Fruit fly (Drosophila melanogaster): ENCODE data around the gene PPYR1.

The PPYR1 gene

dm6 chrX:15244813-15245212 lies at the start of gene PPYR1:
TSS of gene PPYR1 (minus strand) at chrX:15244913.
- no peak for TF ChIP-seq h (optimal IDR thresholded peaks at IDR 0.05)
- TF ChIP-seq ttk (optimal IDR thresholded peaks at IDR 0.05): no peak
- no peak for TF ChIP-seq insv (optimal IDR thresholded peaks at IDR 0.05)
- TF ChIP-seq Sin3A (optimal IDR thresholded peaks at IDR 0.05): no peak
- no peak for TF ChIP-seq psq (optimal IDR thresholded peaks at IDR 0.05)
- no peak for TF ChIP-seq Myc (optimal IDR thresholded peaks at IDR 0.05)

- TF ChIP-seq Myc (optimal IDR thresholded peaks at IDR 0.05): no peak
- no peak for TF ChIP-seq Sin3A (optimal IDR thresholded peaks at IDR 0.05)
- no peak for TF ChIP-seq insv (optimal IDR thresholded peaks at IDR 0.05)
- no peak for TF ChIP-seq psq (optimal IDR thresholded peaks at IDR 0.05)
- no peak for TF ChIP-seq h (optimal IDR thresholded peaks at IDR 0.05)
- TF ChIP-seq ttk (optimal IDR thresholded peaks at IDR 0.05): no peak
These were observed 48.1 kb upstream of the PPYR1 start, which contains the start of gene CG5877 for dm6 chrX:15292794-15293193. TSS of gene CG5877 (plus strand) at chrX:15293031.

- no peak for TF ChIP-seq psq (optimal IDR thresholded peaks at IDR 0.05)
- no peak for TF ChIP-seq ttk (optimal IDR thresholded peaks at IDR 0.05)
- TF ChIP-seq insv (optimal IDR thresholded peaks at IDR 0.05): no peak
- no peak for TF ChIP-seq h (optimal IDR thresholded peaks at IDR 0.05)
- TF ChIP-seq Myc (optimal IDR thresholded peaks at IDR 0.05): no peak
- no peak for TF ChIP-seq Sin3A (optimal IDR thresholded peaks at IDR 0.05)
These were observed 27.6 kb upstream of the PPYR1 start, which contains the start of gene CG9106 for dm6 chrX:15272305-15272704. TSS of gene CG9106 (minus strand) at chrX:15272405.

dm6 chrX:15259295-15259694 lies 14.6 kb upstream of the PPYR1 start:
- TF ChIP-seq h (optimal IDR thresholded peaks at IDR 0.05) (no peak), Sin3A (optimal IDR thresholded peaks at IDR 0.05) (no peak), insv (optimal IDR thresholded peaks at IDR 0.05) (no peak), ttk (optimal IDR thresholded peaks at IDR 0.05) (no peak), Myc (optimal IDR thresholded peaks at IDR 0.05) (no peak), psq (optimal IDR thresholded peaks at IDR 0.05) (no peak)

dm6 chrX:15235252-15235651 lies 9.5 kb downstream of the PPYR1 start:
- TF ChIP-seq insv (optimal IDR thresholded peaks at IDR 0.05) (no peak), h (optimal IDR thresholded peaks at IDR 0.05) (no peak), Myc (optimal IDR thresholded peaks at IDR 0.05) (no peak), ttk (optimal IDR thresholded peaks at IDR 0.05) (no peak), psq (optimal IDR thresholded peaks at IDR 0.05) (no peak), Sin3A (optimal IDR thresholded peaks at IDR 0.05) (no peak)

dm6 chrX:15229775-15230174 lies 14.9 kb downstream of the PPYR1 start, which contains the start of gene CG9101:
TSS of gene CG9101 (minus strand) at chrX:15229875.
- no peak for TF ChIP-seq Sin3A (optimal IDR thresholded peaks at IDR 0.05)
- TF ChIP-seq h (optimal IDR thresholded peaks at IDR 0.05): no peak
- no peak for TF ChIP-seq ttk (optimal IDR thresholded peaks at IDR 0.05)
- no peak for TF ChIP-seq psq (optimal IDR thresholded peaks at IDR 0.05)
- no peak for TF ChIP-seq Myc (optimal IDR thresholded peaks at IDR 0.05)
- no peak for TF ChIP-seq insv (optimal IDR thresholded peaks at IDR 0.05)

- TF ChIP-seq psq (optimal IDR thresholded peaks at IDR 0.05) (no peak), Myc (optimal IDR thresholded peaks at IDR 0.05) (no peak), Sin3A (optimal IDR thresholded peaks at IDR 0.05) (no peak), h (optimal IDR thresholded peaks at IDR 0.05) (no peak), ttk (optimal IDR thresholded peaks at IDR 0.05) (no peak), insv (optimal IDR thresholded peaks at IDR 0.05) (no peak)
These were observed 21.2 kb downstream of the PPYR1 start, which contains the start of gene CG43076 for dm6 chrX:15223482-15223881. TSS of gene CG43076 (minus strand) at chrX:15223582.

dm6 chrX:15221076-15221475 lies 23.6 kb downstream of the PPYR1 start, which contains the start of gene CG43075:
TSS of gene CG43075 (minus strand) at chrX:15221176.
- no peak for TF ChIP-seq h (optimal IDR thresholded peaks at IDR 0.05)
- TF ChIP-seq psq (optimal IDR thresholded peaks at IDR 0.05): no peak
- no peak for TF ChIP-seq ttk (optimal IDR thresholded peaks at IDR 0.05)
- no peak for TF ChIP-seq insv (optimal IDR thresholded peaks at IDR 0.05)
- no peak for TF ChIP-seq Sin3A (optimal IDR thresholded peaks at IDR 0.05)
- TF ChIP-seq Myc (optimal IDR thresholded peaks at IDR 0.05): no peak

dm6 chrX:15216048-15216447 lies 28.7 kb downstream of the PPYR1 start:
- TF ChIP-seq psq (optimal IDR thresholded peaks at IDR 0.05): no peak
- TF ChIP-seq Myc (optimal IDR thresholded peaks at IDR 0.05): no peak
- TF ChIP-seq insv (optimal IDR thresholded peaks at IDR 0.05): no peak
- TF ChIP-seq Sin3A (optimal IDR thresholded peaks at IDR 0.05): no peak
- TF ChIP-seq h (optimal IDR thresholded peaks at IDR 0.05): no peak
- TF ChIP-seq ttk (optimal IDR thresholded peaks at IDR 0.05): no peak

dm6 chrX:15210086-15210485 lies 34.6 kb downstream of the PPYR1 start, which contains the start of gene CG5662:
TSS of gene CG5662 (plus strand) at chrX:15210386.
- TF ChIP-seq ttk (optimal IDR thresholded peaks at IDR 0.05) (no peak), insv (optimal IDR thresholded peaks at IDR 0.05) (no peak), Sin3A (optimal IDR thresholded peaks at IDR 0.05) (no peak), psq (optimal IDR thresholded peaks at IDR 0.05) (no peak), Myc (optimal IDR thresholded peaks at IDR 0.05) (no peak), h (optimal IDR thresholded peaks at IDR 0.05) (no peak)

dm6 chrX:15206536-15206935 lies 38.2 kb downstream of the PPYR1 start, which contains the start of gene CG32588:
TSS of gene CG32588 (minus strand) at chrX:15206636.
- TF ChIP-seq ttk (optimal IDR thresholded peaks at IDR 0.05) (no peak), h (optimal IDR thresholded peaks at IDR 0.05) (no peak), psq (optimal IDR thresholded peaks at IDR 0.05) (no peak), insv (optimal IDR thresholded peaks at IDR 0.05) (no peak), Sin3A (optimal IDR thresholded peaks at IDR 0.05) (no peak), Myc (optimal IDR thresholded peaks at IDR 0.05) (no peak)

dm6 chrX:15203634-15204033 lies 41.1 kb downstream of the PPYR1 start:
- no peak for TF ChIP-seq h (optimal IDR thresholded peaks at IDR 0.05)
- TF ChIP-seq Myc (optimal IDR thresholded peaks at IDR 0.05): no peak
- TF ChIP-seq ttk (optimal IDR thresholded peaks at IDR 0.05): no peak
- TF ChIP-seq insv (optimal IDR thresholded peaks at IDR 0.05): no peak
- TF ChIP-seq Sin3A (optimal IDR thresholded peaks at IDR 0.05): no peak
- no peak for TF ChIP-seq psq (optimal IDR thresholded peaks at IDR 0.05)

All from Kc167 (cell line).